Worm (Caenorhabditis elegans): ENCODE measurements around the gene F53A3.1.

The F53A3.1 gene

DNA sequence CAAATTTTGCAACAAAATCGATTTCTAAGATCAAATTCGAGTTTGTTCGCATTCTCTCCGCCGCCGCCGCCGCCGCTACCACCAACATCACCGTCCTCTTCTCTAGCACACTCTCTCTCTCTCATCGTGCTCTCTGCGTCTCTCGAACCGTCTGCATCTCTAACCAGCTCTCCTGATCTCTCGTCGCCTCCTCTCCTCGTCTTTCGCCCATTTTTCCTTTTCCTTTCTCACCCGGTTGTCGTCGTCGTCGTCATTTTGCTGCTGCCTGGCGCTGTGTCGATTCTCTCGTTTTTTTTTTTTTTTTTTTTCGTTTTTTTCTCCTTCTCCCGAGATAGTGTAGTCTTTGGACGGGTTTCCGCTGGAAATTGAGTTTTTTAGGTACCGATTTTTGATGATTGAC lies 17.0 kb downstream of the F53A3.1 start (continued):
- TF ChIP-seq hlh-30 (tag; optimal IDR thresholded peaks at IDR 0.05; ENCODE audit: insufficient read depth), result peak; percentile 47
- peak; percentile 45 for TF ChIP-seq F13H6.1 (tag; optimal IDR thresholded peaks at IDR 0.05)
- peak; percentile 55 for TF ChIP-seq ets-4 (tag; optimal IDR thresholded peaks at IDR 0.05)
- TF ChIP-seq pha-4 (tag; optimal IDR thresholded peaks at IDR 0.05), result no peak
- TF ChIP-seq ztf-16 (tag; optimal IDR thresholded peaks at IDR 0.05), result no peak
- TF ChIP-seq Y22D7AL.16 (tag; optimal IDR thresholded peaks at IDR 0.05), result no peak
- TF ChIP-seq pros-1 (tag; optimal IDR thresholded peaks at IDR 0.05), result peak; percentile 81
- TF ChIP-seq nhr-232 (tag; optimal IDR thresholded peaks at IDR 0.05), result no peak
- TF ChIP-seq ceh-34 (tag; optimal IDR thresholded peaks at IDR 0.05), result peak; percentile 73
- no peak for TF ChIP-seq pqm-1 (tag; optimal IDR thresholded peaks at IDR 0.05)
- peak; percentile 85 for TF ChIP-seq unc-55 (GFP tag; optimal IDR thresholded peaks at IDR 0.05)
- no peak for TF ChIP-seq dmd-4 (tag; optimal IDR thresholded peaks at IDR 0.05; ENCODE audit: borderline replicate concordance)
- TF ChIP-seq ceh-22 (tag; optimal IDR thresholded peaks at IDR 0.05), result no peak
- no peak for TF ChIP-seq T23F11.4 (GFP tag; optimal IDR thresholded peaks at IDR 0.05)
- TF ChIP-seq ceh-18 (tag; optimal IDR thresholded peaks at IDR 0.05), result peak; percentile 70
- no peak for TF ChIP-seq pat-9 (tag; optimal IDR thresholded peaks at IDR 0.05)

DNA sequence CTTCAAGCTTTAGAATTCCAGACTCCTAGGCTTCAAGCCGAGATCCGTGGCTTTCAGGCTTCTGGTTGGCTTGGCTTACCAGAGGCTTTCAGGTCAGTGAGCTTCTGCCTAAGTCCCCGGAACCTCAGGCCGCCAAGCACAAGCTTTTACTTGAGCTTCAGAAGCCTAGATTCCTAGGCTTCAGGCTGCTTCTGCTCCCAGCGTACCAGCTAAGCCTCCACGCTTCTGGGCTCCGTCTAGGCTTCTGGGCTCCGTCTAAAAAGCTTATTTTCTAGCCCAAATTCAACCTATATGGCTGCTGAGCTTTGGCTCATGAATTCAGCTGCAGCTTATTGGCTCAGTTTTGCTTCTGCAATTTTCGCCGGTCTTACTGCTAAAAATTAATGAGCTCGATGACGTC lies 17.7 kb downstream of the F53A3.1 start:
- TF ChIP-seq unc-42 (tag; optimal IDR thresholded peaks at IDR 0.05) (no peak), fkh-10 (GFP tag; optimal IDR thresholded peaks at IDR 0.05) (no peak)

DNA sequence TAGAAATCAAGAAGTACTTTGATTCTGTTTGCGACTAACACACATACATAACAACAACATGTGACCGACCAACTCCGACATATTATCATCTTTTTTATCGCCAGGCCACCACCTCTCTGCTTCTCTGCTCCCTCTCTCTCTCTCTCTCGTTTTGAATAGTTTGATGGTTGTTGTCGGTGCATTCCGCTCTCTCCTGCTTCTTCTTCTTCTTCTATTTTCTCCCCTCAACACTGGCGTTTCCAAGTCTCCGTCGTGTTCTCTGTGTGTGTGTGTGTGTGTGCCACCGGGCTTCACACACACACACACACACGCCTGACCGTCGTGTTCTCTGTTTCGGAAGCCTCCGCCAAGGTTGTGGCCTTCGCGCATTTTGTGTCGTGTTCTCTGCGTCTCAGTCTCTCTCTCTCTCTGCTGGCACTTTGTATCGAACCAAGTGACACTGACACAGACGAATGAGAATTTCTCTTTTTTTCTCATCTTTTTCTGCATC lies 18.3 kb downstream of the F53A3.1 start:
- TF ChIP-seq tbx-2 (tag; optimal IDR thresholded peaks at IDR 0.05) (peak; percentile 97), ceh-31 (tag; optimal IDR thresholded peaks at IDR 0.05) (peak; percentile 87), fkh-10 (GFP tag; optimal IDR thresholded peaks at IDR 0.05) (peak; percentile 1), pax-1 (tag; optimal IDR thresholded peaks at IDR 0.05) (peak; percentile 85), T23F11.4 (GFP tag; optimal IDR thresholded peaks at IDR 0.05) (no peak), ceh-45 (GFP tag; IDR thresholded peaks at IDR 0.05) (no peak), ceh-22 (tag; optimal IDR thresholded peaks at IDR 0.05) (no peak), lin-11 (tag; optimal IDR thresholded peaks at IDR 0.05) (peak; percentile 23), hlh-8 (tag; optimal IDR thresholded peaks at IDR 0.05) (peak; percentile 73), ceh-19 (GFP tag; optimal IDR thresholded peaks at IDR 0.05) (peak; percentile 1), ceh-14 (tag; optimal IDR thresholded peaks at IDR 0.05) (peak; percentile 66), gmeb-2 (tag; optimal IDR thresholded peaks at IDR 0.05) (no peak), unc-55 (GFP tag; optimal IDR thresholded peaks at IDR 0.05) (peak; percentile 99), eyg-1 (tag; optimal IDR thresholded peaks at IDR 0.05) (peak; percentile 51), ceh-18 (tag; optimal IDR thresholded peaks at IDR 0.05) (peak; percentile 98), pha-4 (tag; optimal IDR thresholded peaks at IDR 0.05) (no peak), ceh-2 (tag; optimal IDR thresholded peaks at IDR 0.05) (peak; percentile 55), ttx-3 (tag; optimal IDR thresholded peaks at IDR 0.05) (no peak), rnt-1 (tag; optimal IDR thresholded peaks at IDR 0.05) (peak; percentile 98), pat-9 (tag; optimal IDR thresholded peaks at IDR 0.05) (peak; percentile 44), dmd-4 (tag; optimal IDR thresholded peaks at IDR 0.05; ENCODE audit: borderline replicate concordance) (peak; percentile 40), ceh-6 (GFP tag; optimal IDR thresholded peaks at IDR 0.05) (no peak), K02D7.2 (tag; optimal IDR thresholded peaks at IDR 0.05) (no peak), elt-4 (tag; optimal IDR thresholded peaks at IDR 0.05) (no peak), F13H6.1 (tag; optimal IDR thresholded peaks at IDR 0.05) (peak; percentile 95), hlh-6 (tag; optimal IDR thresholded peaks at IDR 0.05) (no peak), sox-2 (GFP tag; IDR thresholded peaks at IDR 0.05) (peak; percentile 10; the same call in 1 of the 2 replicates), unc-42 (tag; optimal IDR thresholded peaks at IDR 0.05) (peak; percentile 64), hlh-15 (tag; optimal IDR thresholded peaks at IDR 0.05) (no peak), nhr-232 (tag; optimal IDR thresholded peaks at IDR 0.05) (no peak), lim-6 (tag; optimal IDR thresholded peaks at IDR 0.05) (no peak), ets-4 (tag; optimal IDR thresholded peaks at IDR 0.05) (peak; percentile 81), hlh-13 (GFP tag; optimal IDR thresholded peaks at IDR 0.05) (no peak), sdc-2 (tag; optimal IDR thresholded peaks at IDR 0.05) (peak; percentile 25), sox-4 (tag; optimal IDR thresholded peaks at IDR 0.05) (peak; percentile 51), fkh-6 (tag; optimal IDR thresholded peaks at IDR 0.05) (no peak), odd-2 (tag; optimal IDR thresholded peaks at IDR 0.05) (no peak), che-1 (tag; optimal IDR thresholded peaks at IDR 0.05) (no peak), ama-1 (optimal IDR thresholded peaks at IDR 0.05) (no peak), pqm-1 (tag; optimal IDR thresholded peaks at IDR 0.05) (peak; percentile 65), pros-1 (tag; optimal IDR thresholded peaks at IDR 0.05) (peak; percentile 69), tbx-7 (tag; optimal IDR thresholded peaks at IDR 0.05) (peak; percentile 41), K09A11.1 (tag; optimal IDR thresholded peaks at IDR 0.05; ENCODE audit: insufficient read depth) (peak; percentile 82), ztf-16 (tag; optimal IDR thresholded peaks at IDR 0.05) (no peak)
